Fruit fly (Drosophila melanogaster) whole organism, wandering third instar larva: ENCODE data around the gene CG4101.

Experiments used
- Abd-B ChIP-seq: fragments of >200 bp; optimal IDR thresholded peaks from 2 replicates; lab custom pipeline; 2017; ENCODE audit warnings: missing biosample characterization, missing genetic modification characterization
- Hr83 ChIP-seq: fragments of 200-300 bp; sonication (Bioruptor generic); optimal IDR thresholded peaks from 2 replicates; lab custom pipeline; 2016; ENCODE audit warnings: missing biosample characterization, mild to moderate bottlenecking, missing genetic modification characterization, moderate library complexity; ENCODE audit not compliant: poor library complexity, severe bottlenecking
- Myc ChIP-seq: fragments of >200 bp; optimal IDR thresholded peaks from 2 replicates; lab custom pipeline; 2017
- OdsH ChIP-seq: fragments of 200-800 bp; sonication (Bioruptor generic); optimal IDR thresholded peaks from 2 replicates; lab custom pipeline; 2016; ENCODE audit warnings: missing biosample characterization, mild to moderate bottlenecking, missing genetic modification characterization

- TF ChIP-seq Abd-B (GFP tag; lab: Kevin White, UChicago): no peak
- no peak for TF ChIP-seq OdsH
- TF ChIP-seq Hr83 (GFP tag; lab: Kevin White, UChicago): no peak
- no peak for TF ChIP-seq Myc (lab: Kevin White, UChicago)
These were observed 17.5 kb downstream of the CG4101 start for dm6 chr3L:16629793-16630192.
